Fruit fly (Drosophila melanogaster) whole organism, embryonic: ENCODE data around the gene Tango5.

Experiments
- Abd-B ChIP-seq: fragments of 200-800 bp; sonication (Bioruptor generic); optimal IDR thresholded peaks from 2 replicates; lab custom pipeline; 2018; ENCODE audit warnings: missing biosample characterization, mild to moderate bottlenecking, missing genetic modification characterization, moderate library complexity
- Atf6 ChIP-seq: fragments of 200-800 bp; sonication (Bioruptor generic); IDR thresholded peaks from 2 replicates; pipeline ENCODE4 v1.3.6; 2022; ENCODE audit warnings: missing biosample characterization, missing genetic modification characterization
- B-H1 ChIP-seq: fragments of 200-800 bp; sonication (Bioruptor generic); IDR thresholded peaks from 3 replicates; pipeline ENCODE4 v1.3.6; 2022; ENCODE audit warnings: missing biosample characterization, missing genetic modification characterization
- CG11093 ChIP-seq: fragments of 200-800 bp; sonication (Bioruptor generic); IDR thresholded peaks from 3 replicates; pipeline ENCODE4 v1.3.6; 2022; ENCODE audit warnings: missing biosample characterization, missing genetic modification characterization
- CG11696 ChIP-seq: fragments of 200-800 bp; sonication (Bioruptor generic); IDR thresholded peaks from 2 replicates; pipeline ENCODE4 v1.3.6; 2022; ENCODE audit warnings: missing biosample characterization, missing genetic modification characterization
- CG12155 ChIP-seq: fragments of 200-800 bp; sonication (Bioruptor generic); optimal IDR thresholded peaks from 3 replicates; lab custom pipeline; 2016; ENCODE audit warnings: missing biosample characterization, missing genetic modification characterization
- CG13123 ChIP-seq: fragments of 200-800 bp; sonication (Bioruptor generic); optimal IDR thresholded peaks from 2 replicates; lab custom pipeline; 2016; ENCODE audit warnings: missing biosample characterization, missing genetic modification characterization
- CG13775 ChIP-seq: fragments of 200-800 bp; sonication (Bioruptor generic); optimal IDR thresholded peaks from 3 replicates; lab custom pipeline; 2017; ENCODE audit warnings: missing biosample characterization, mild to moderate bottlenecking, missing genetic modification characterization
- CG14014 ChIP-seq: fragments of 200-800 bp; sonication (Bioruptor generic); IDR thresholded peaks from 2 replicates; pipeline ENCODE4 v1.3.6; 2022; ENCODE audit warnings: missing biosample characterization, missing genetic modification characterization
- CG14860 ChIP-seq: fragments of 200-800 bp; sonication (Bioruptor generic); IDR thresholded peaks from 3 replicates; pipeline ENCODE4 v1.3.6; 2022; ENCODE audit warnings: missing biosample characterization, missing genetic modification characterization; ENCODE audit not compliant: partially characterized antibody
- CG16863 ChIP-seq: fragments of 200-800 bp; sonication (Bioruptor generic); optimal IDR thresholded peaks from 3 replicates; lab custom pipeline; 2016; ENCODE audit warnings: missing biosample characterization, missing genetic modification characterization
- CG17186 ChIP-seq: fragments of 200-800 bp; sonication (Bioruptor generic); optimal IDR thresholded peaks from 3 replicates; lab custom pipeline; 2017; ENCODE audit warnings: missing biosample characterization, missing genetic modification reagents, missing genetic modification characterization
- CG31388 ChIP-seq: fragments of 200-800 bp; sonication (Bioruptor generic); optimal IDR thresholded peaks from 2 replicates; lab custom pipeline; 2016; ENCODE audit warnings: missing biosample characterization, missing genetic modification characterization
- CG3847 ChIP-seq: fragments of 200-800 bp; sonication (Bioruptor generic); IDR thresholded peaks from 2 replicates; pipeline ENCODE4 v1.3.6; 2022; ENCODE audit warnings: missing biosample characterization, missing genetic modification characterization
- CG4854 ChIP-seq: fragments of 200-800 bp; sonication (Bioruptor generic); optimal IDR thresholded peaks from 2 replicates; lab custom pipeline; 2016; ENCODE audit warnings: missing biosample characterization, missing genetic modification characterization, inconsistent platforms
- CG6813 ChIP-seq: fragments of 200-800 bp; sonication (Bioruptor generic); optimal IDR thresholded peaks from 2 replicates; lab custom pipeline; 2017; ENCODE audit warnings: missing biosample characterization, missing genetic modification characterization, mild to moderate bottlenecking, moderate library complexity, missing genetic modification reagents
- CG7786 ChIP-seq: fragments of 200-800 bp; sonication (Bioruptor generic); optimal IDR thresholded peaks from 2 replicates; lab custom pipeline; 2016; ENCODE audit warnings: missing biosample characterization, missing genetic modification characterization
- CG8359 ChIP-seq: fragments of 200-800 bp; sonication (Bioruptor generic); optimal IDR thresholded peaks from 2 replicates; lab custom pipeline; 2017; ENCODE audit warnings: missing biosample characterization, mild to moderate bottlenecking, missing genetic modification characterization, borderline replicate concordance
- CG8388 ChIP-seq: fragments of 200-800 bp; sonication (Bioruptor generic); optimal IDR thresholded peaks from 2 replicates; lab custom pipeline; 2019; ENCODE audit warnings: missing biosample characterization, mild to moderate bottlenecking, missing genetic modification characterization, moderate library complexity
- CG9932 ChIP-seq: fragments of 200-800 bp; sonication (Bioruptor generic); IDR thresholded peaks from 2 replicates; pipeline ENCODE4 v1.3.6; 2022; ENCODE audit warnings: missing biosample characterization, missing genetic modification characterization
- CrebB ChIP-seq: fragments of 200-800 bp; sonication (Bioruptor generic); optimal IDR thresholded peaks from 3 replicates; lab custom pipeline; 2018; ENCODE audit warnings: missing biosample characterization, mild to moderate bottlenecking, missing genetic modification characterization
- Dad ChIP-seq: fragments of 200-800 bp; sonication (Bioruptor generic); optimal IDR thresholded peaks from 3 replicates; lab custom pipeline; 2016; ENCODE audit warnings: missing biosample characterization, missing genetic modification characterization
- Hmr ChIP-seq: fragments of 200-800 bp; sonication (Bioruptor generic); optimal IDR thresholded peaks from 3 replicates; lab custom pipeline; 2017; ENCODE audit warnings: mild to moderate bottlenecking, missing biosample characterization, missing genetic modification reagents, missing genetic modification characterization
- Myb ChIP-seq: fragments of 200-800 bp; sonication (Bioruptor generic); optimal IDR thresholded peaks from 2 replicates; lab custom pipeline; 2016; ENCODE audit warnings: missing biosample characterization, missing genetic modification characterization
- Nf-YA ChIP-seq: fragments of 200-800 bp; sonication (Bioruptor generic); IDR thresholded peaks from 2 replicates; pipeline ENCODE4 v1.3.6; 2022; ENCODE audit warnings: missing biosample characterization, missing genetic modification characterization
- Optix ChIP-seq: fragments of 200-800 bp; sonication (Bioruptor generic); IDR thresholded peaks from 3 replicates; pipeline ENCODE4 v1.3.6; 2022; ENCODE audit warnings: missing biosample characterization, missing genetic modification characterization
- Poxn ChIP-seq: fragments of 200-800 bp; sonication (Bioruptor generic); IDR thresholded peaks from 2 replicates; pipeline ENCODE4 v1.3.6; 2022; ENCODE audit warnings: missing biosample characterization, missing genetic modification characterization
- Sry-δ ChIP-seq: fragments of 200-800 bp; sonication (Bioruptor generic); optimal IDR thresholded peaks from 2 replicates; lab custom pipeline; 2016; ENCODE audit warnings: missing biosample characterization, missing genetic modification characterization
- TFAM ChIP-seq: fragments of 200-800 bp; sonication (Bioruptor generic); optimal IDR thresholded peaks from 2 replicates; lab custom pipeline; 2017; ENCODE audit warnings: missing biosample characterization, missing genetic modification characterization, inconsistent platforms
- ap ChIP-seq: fragments of 200-800 bp; sonication (Bioruptor generic); IDR thresholded peaks from 2 replicates; pipeline ENCODE4 v1.3.6; 2022; ENCODE audit warnings: missing biosample characterization, missing genetic modification characterization
- bsh ChIP-seq, 2 experiments: fragments of 200-800 bp; sonication (Bioruptor generic); optimal IDR thresholded peaks; 2 replicates each; lab custom pipeline; 2017 to 2018; ENCODE audit warnings: mild to moderate bottlenecking in 2 of 2, missing biosample characterization in 2 of 2, missing genetic modification characterization in 2 of 2, moderate library complexity in 1 of 2
- ci ChIP-seq: fragments of 200-800 bp; sonication (Bioruptor generic); IDR thresholded peaks from 3 replicates; pipeline ENCODE4 v1.3.6; 2022; ENCODE audit warnings: missing biosample characterization, missing genetic modification characterization
- dpn ChIP-seq, 2 experiments: fragments of 200-800 bp; sonication (Bioruptor generic); optimal IDR thresholded peaks; 3 replicates each; lab custom pipeline; 2016; ENCODE audit warnings: missing biosample characterization in 2 of 2, missing genetic modification characterization in 2 of 2
- ems ChIP-seq: fragments of 200-800 bp; sonication (Bioruptor generic); optimal IDR thresholded peaks from 3 replicates; lab custom pipeline; 2016; ENCODE audit warnings: missing biosample characterization, missing genetic modification characterization
- ewg ChIP-seq: fragments of 200-800 bp; sonication (Bioruptor generic); optimal IDR thresholded peaks from 3 replicates; lab custom pipeline; 2017; ENCODE audit warnings: mild to moderate bottlenecking, missing biosample characterization, missing genetic modification reagents, missing genetic modification characterization
- gcm ChIP-seq: fragments of 200-800 bp; sonication (Bioruptor generic); optimal IDR thresholded peaks from 2 replicates; lab custom pipeline; 2019; ENCODE audit warnings: missing biosample characterization, mild to moderate bottlenecking, missing genetic modification characterization, moderate library complexity
- gem ChIP-seq: fragments of 200-800 bp; sonication (Bioruptor generic); optimal IDR thresholded peaks from 2 replicates; lab custom pipeline; 2019; ENCODE audit warnings: missing biosample characterization, mild to moderate bottlenecking, missing genetic modification characterization, moderate library complexity
- gsb ChIP-seq: fragments of 200-800 bp; sonication (Bioruptor generic); IDR thresholded peaks from 2 replicates; pipeline ENCODE4 v1.3.6; 2022; ENCODE audit warnings: missing biosample characterization, missing genetic modification characterization
- insv ChIP-seq, 2 experiments: fragments of 200-800 bp; sonication (Bioruptor generic); optimal IDR thresholded peaks; 3 replicates each; lab custom pipeline; 2016 to 2018; ENCODE audit warnings: missing biosample characterization in 2 of 2, missing genetic modification characterization in 2 of 2
- jigr1 ChIP-seq: fragments of 200-800 bp; sonication (Bioruptor generic); IDR thresholded peaks from 3 replicates; pipeline ENCODE4 v1.3.6; 2022; ENCODE audit warnings: missing biosample characterization, missing genetic modification characterization
- jing ChIP-seq: fragments of 200-800 bp; sonication (Bioruptor generic); optimal IDR thresholded peaks from 2 replicates; lab custom pipeline; 2018; ENCODE audit warnings: missing biosample characterization, mild to moderate bottlenecking, missing genetic modification characterization
- kay ChIP-seq: fragments of 200-800 bp; sonication (Bioruptor generic); optimal IDR thresholded peaks from 2 replicates; lab custom pipeline; 2016; ENCODE audit warnings: missing biosample characterization, missing genetic modification characterization
- mam ChIP-seq: fragments of 200-800 bp; sonication (Bioruptor generic); optimal IDR thresholded peaks from 3 replicates; lab custom pipeline; 2016; ENCODE audit warnings: missing biosample characterization, missing genetic modification characterization
- mirr ChIP-seq: fragments of 200-800 bp; sonication (Bioruptor generic); optimal IDR thresholded peaks from 3 replicates; lab custom pipeline; 2018; ENCODE audit warnings: missing biosample characterization, mild to moderate bottlenecking, missing genetic modification characterization
- prd ChIP-seq, 3 experiments: fragments of >200 bp in 2 of 3; fragments of 200-800 bp in 1 of 3; sonication (Bioruptor generic) in 1 of 3; optimal IDR thresholded peaks in 2 of 3; IDR thresholded peaks in 1 of 3; 2 replicates in 2 of 3; 3 replicates in 1 of 3; pipeline versions ENCODE4 v1.3.6 to Lab custom; 2017 to 2022; ENCODE audit warnings: missing biosample characterization in 1 of 3, missing genetic modification characterization in 1 of 3
- pros ChIP-seq: fragments of 200-800 bp; sonication (Bioruptor generic); optimal IDR thresholded peaks from 3 replicates; lab custom pipeline; 2019; ENCODE audit warnings: missing biosample characterization, mild to moderate bottlenecking, missing genetic modification characterization, moderate library complexity
- pzg ChIP-seq: fragments of 200-800 bp; sonication (Bioruptor generic); optimal IDR thresholded peaks from 3 replicates; lab custom pipeline; 2018; ENCODE audit warnings: missing biosample characterization, mild to moderate bottlenecking, missing genetic modification characterization, moderate library complexity
- run ChIP-seq: fragments of 200-800 bp; sonication (Bioruptor generic); optimal IDR thresholded peaks from 3 replicates; lab custom pipeline; 2018; ENCODE audit warnings: missing biosample characterization, mild to moderate bottlenecking, missing genetic modification characterization
- sisA ChIP-seq: fragments of 200-800 bp; sonication (Bioruptor generic); IDR thresholded peaks from 2 replicates; pipeline ENCODE4 v1.3.6; 2022; ENCODE audit warnings: missing biosample characterization, missing genetic modification characterization
- sr ChIP-seq: fragments of 200-800 bp; sonication (Bioruptor generic); IDR thresholded peaks from 3 replicates; pipeline ENCODE4 v1.3.6; 2022; ENCODE audit warnings: missing biosample characterization, missing genetic modification characterization
- z ChIP-seq: fragments of 200-800 bp; sonication (Bioruptor generic); IDR thresholded peaks from 3 replicates; pipeline ENCODE4 v1.3.6; 2022; ENCODE audit warnings: missing biosample characterization, missing genetic modification characterization

Tango5 gene

DNA sequence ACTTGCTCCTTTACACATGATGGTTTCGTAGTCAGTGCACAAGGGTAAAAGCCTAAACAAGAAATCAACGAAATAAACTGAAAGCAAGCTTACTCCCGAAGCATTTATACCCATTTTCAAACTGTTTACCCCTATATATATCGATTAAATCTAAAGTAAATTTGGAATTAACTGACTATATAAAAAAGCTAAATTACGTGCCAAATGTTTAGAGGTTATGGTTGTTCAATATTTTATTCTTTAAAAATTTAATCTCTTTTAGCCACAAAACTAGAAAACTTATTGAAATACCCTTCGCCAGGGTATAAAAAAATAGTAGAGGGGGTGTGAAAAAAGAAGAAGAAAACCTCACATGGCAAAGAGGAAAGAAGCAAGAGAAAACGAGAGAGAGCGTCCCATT is 32.4 kb downstream of the Tango5 start (continued):
- TF ChIP-seq bsh (GFP tag; optimal IDR thresholded peaks at IDR 0.05; lab: Kevin White, UChicago) (peak in 1 of 2 experiments; percentile 73), z (GFP tag; lab: Robert Waterston, UW) (no peak), CG17186 (no peak), sr (GFP tag; lab: Robert Waterston, UW) (no peak), prd (optimal IDR thresholded peaks at IDR 0.05; lab: Kevin White, UChicago) (no peak), prd (GFP tag; IDR thresholded peaks at IDR 0.05; lab: Robert Waterston, UW) (peak; percentile 70), Hmr (GFP tag; lab: Kevin White, UChicago) (peak; percentile 74), mam (GFP tag; lab: Kevin White, UChicago) (peak; percentile 25), CG6813 (peak; percentile 2), jing (GFP tag; lab: Kevin White, UChicago) (no peak), CG3847 (no peak), Optix (GFP tag; lab: Robert Waterston, UW) (no peak), Atf6 (GFP tag; lab: Robert Waterston, UW) (peak; percentile 77), Poxn (no peak), CG11093 (no peak), B-H1 (GFP tag; lab: Robert Waterston, UW) (0 out of 3 replicates have a peak, but pooled peaks have one; percentile 16), CG8359 (GFP tag; lab: Kevin White, UChicago) (peak; percentile 26), pros (GFP tag; lab: Kevin White, UChicago) (peak; percentile 64), CG7786 (peak; percentile 15), insv (GFP tag; optimal IDR thresholded peaks at IDR 0.05; lab: Kevin White, UChicago) (no peak), CG14860 (GFP tag; lab: Robert Waterston, UW) (no peak), CrebB (tag; lab: Kevin White, UChicago) (no peak), Abd-B (GFP tag; lab: Kevin White, UChicago) (peak; percentile 19), gem (tag; lab: Kevin White, UChicago) (peak; percentile 84), ems (GFP tag; lab: Kevin White, UChicago) (no peak), CG13123 (GFP tag; lab: Kevin White, UChicago) (peak; percentile 37), TFAM (GFP tag; lab: Kevin White, UChicago) (no peak), ap (GFP tag; lab: Robert Waterston, UW) (no peak), pzg (GFP tag; lab: Kevin White, UChicago) (no peak), CG13775 (GFP tag; lab: Kevin White, UChicago) (peak; percentile 46), gsb (no peak), Dad (no peak), mirr (GFP tag; lab: Kevin White, UChicago) (no peak), CG31388 (GFP tag; lab: Kevin White, UChicago) (no peak), CG8388 (peak; percentile 64), CG14014 (peak; percentile 60; the same call in 1 of the 2 replicates), CG9932 (GFP tag; lab: Robert Waterston, UW) (peak; percentile 28; the same call in 1 of the 2 replicates), ci (GFP tag; lab: Robert Waterston, UW) (peak; percentile 21; the same call in 1 of the 3 replicates), CG4854 (GFP tag; lab: Kevin White, UChicago) (no peak), CG12155 (GFP tag; lab: Kevin White, UChicago) (peak; percentile 16), CG16863 (GFP tag; lab: Kevin White, UChicago) (peak; percentile 33), jigr1 (no peak), dpn (GFP tag; optimal IDR thresholded peaks at IDR 0.05; lab: Kevin White, UChicago) (peak; percentile 32 to 46), Myb (GFP tag; lab: Kevin White, UChicago) (no peak), Sry-δ (GFP tag; lab: Kevin White, UChicago) (peak; percentile 12), Nf-YA (GFP tag; lab: Robert Waterston, UW) (no peak), gcm (GFP tag; lab: Kevin White, UChicago) (peak; percentile 53), CG11696 (GFP tag; lab: Robert Waterston, UW) (0 out of 2 replicates have a peak, but pooled peaks have one; percentile 13), sisA (GFP tag; lab: Robert Waterston, UW) (no peak; the same call in 1 of the 2 replicates), kay (GFP tag; lab: Kevin White, UChicago) (peak; percentile 9), ewg (GFP tag; lab: Kevin White, UChicago) (no peak), run (tag; lab: Kevin White, UChicago) (no peak)
